Worm (Caenorhabditis elegans) whole organism, early embryonic: Measurements from ENCODE around the gene T19C4.24.

ENCODE experiments used
- B0310.2 ChIP-seq: sonication (generic microtip); optimal IDR thresholded peaks from 2 replicates; lab custom pipeline; 2016; ENCODE audit warnings: mild to moderate bottlenecking, missing genetic modification characterization, missing compliant biosample characterization
- F13C5.2 ChIP-seq: sonication (generic microtip); optimal IDR thresholded peaks from 2 replicates; lab custom pipeline; 2017; ENCODE audit warnings: mild to moderate bottlenecking, missing genetic modification characterization, inconsistent platforms, missing compliant biosample characterization
- aly-1 ChIP-seq: sonication (generic microtip); optimal IDR thresholded peaks from 2 replicates; lab custom pipeline; 2016; ENCODE audit warnings: missing genetic modification characterization, missing compliant biosample characterization
- ama-1 ChIP-seq: fragments of 150-350 bp; optimal IDR thresholded peaks from 2 replicates; lab custom pipeline; 2014
- ceh-13 ChIP-seq: fragments of 200-800 bp; sonication (Bioruptor generic); optimal IDR thresholded peaks from 2 replicates; lab custom pipeline; 2018; ENCODE audit warnings: mild to moderate bottlenecking, missing genetic modification characterization, missing compliant biosample characterization
- ceh-36 ChIP-seq: sonication (generic microtip); optimal IDR thresholded peaks from 2 replicates; lab custom pipeline; 2016; ENCODE audit warnings: missing genetic modification characterization, inconsistent platforms, missing compliant biosample characterization
- ets-7 ChIP-seq: sonication (generic microtip); optimal IDR thresholded peaks from 2 replicates; lab custom pipeline; 2016; ENCODE audit warnings: missing genotype, missing genetic modification characterization, missing compliant biosample characterization
- flt-1 ChIP-seq: fragments of 200-800 bp; sonication (Bioruptor generic); IDR thresholded peaks from 2 replicates; pipeline ENCODE4 v1.3.6; 2022; ENCODE audit warnings: missing genetic modification characterization, missing compliant biosample characterization
- hmbx-1 ChIP-seq: sonication (generic microtip); optimal IDR thresholded peaks from 2 replicates; lab custom pipeline; 2016; ENCODE audit warnings: mild to moderate bottlenecking, missing genetic modification characterization, missing compliant biosample characterization
- hnd-1 ChIP-seq: sonication (generic microtip); optimal IDR thresholded peaks from 2 replicates; lab custom pipeline; 2016; ENCODE audit warnings: missing genetic modification characterization, missing compliant biosample characterization
- pes-1 ChIP-seq: fragments of 200-800 bp; sonication (Bioruptor generic); IDR thresholded peaks from 2 replicates; pipeline ENCODE4 v1.3.6; 2022; ENCODE audit warnings: missing genetic modification reagents, missing genetic modification characterization, missing compliant biosample characterization
- scrt-1 ChIP-seq: fragments of 200-800 bp; sonication (Bioruptor generic); IDR thresholded peaks from 2 replicates; pipeline ENCODE4 v1.3.6; 2022; ENCODE audit warnings: missing genetic modification characterization, missing compliant biosample characterization
- sea-1 ChIP-seq: fragments of 200-800 bp; sonication (Bioruptor generic); conservative IDR thresholded peaks from 2 replicates; pipeline ENCODE4 v1.3.6; 2022; ENCODE audit warnings: missing genetic modification characterization, missing compliant biosample characterization
- tbx-37 ChIP-seq: fragments of 200-800 bp; sonication (Bioruptor generic); conservative IDR thresholded peaks from 2 replicates; pipeline ENCODE4 v1.3.6; 2022; ENCODE audit warnings: missing genetic modification reagents, missing genetic modification characterization, missing compliant biosample characterization
- tra-4 ChIP-seq: sonication (generic microtip); optimal IDR thresholded peaks from 2 replicates; lab custom pipeline; 2017; ENCODE audit warnings: missing genetic modification characterization, missing compliant biosample characterization

The T19C4.24 gene

DNA sequence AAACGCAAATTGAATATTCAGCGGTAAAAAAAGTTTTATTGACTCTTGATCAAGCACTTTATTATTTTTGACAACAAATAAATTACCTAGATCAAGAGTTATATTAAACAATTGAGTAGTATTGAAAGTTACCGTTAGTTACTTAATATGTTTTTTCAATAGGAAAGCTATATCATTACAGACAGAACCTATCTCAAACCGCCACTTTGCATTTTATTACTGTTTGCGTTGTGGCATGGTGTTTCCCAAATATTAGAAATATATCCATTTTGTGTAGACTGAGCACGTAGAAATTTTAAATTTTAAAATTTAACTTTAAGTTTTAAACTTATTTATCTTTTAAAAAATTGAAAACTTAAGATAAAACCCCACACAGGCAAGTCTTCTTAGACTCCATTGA, 42.4 kb downstream of the T19C4.24 start:
- no peak for TF ChIP-seq tbx-37 (GFP tag; lab: Robert Waterston, UW)
- TF ChIP-seq aly-1 (tag; lab: Kevin White, UChicago), result no peak
- TF ChIP-seq tra-4 (tag; lab: Kevin White, UChicago), result no peak
- TF ChIP-seq scrt-1, result no peak

DNA sequence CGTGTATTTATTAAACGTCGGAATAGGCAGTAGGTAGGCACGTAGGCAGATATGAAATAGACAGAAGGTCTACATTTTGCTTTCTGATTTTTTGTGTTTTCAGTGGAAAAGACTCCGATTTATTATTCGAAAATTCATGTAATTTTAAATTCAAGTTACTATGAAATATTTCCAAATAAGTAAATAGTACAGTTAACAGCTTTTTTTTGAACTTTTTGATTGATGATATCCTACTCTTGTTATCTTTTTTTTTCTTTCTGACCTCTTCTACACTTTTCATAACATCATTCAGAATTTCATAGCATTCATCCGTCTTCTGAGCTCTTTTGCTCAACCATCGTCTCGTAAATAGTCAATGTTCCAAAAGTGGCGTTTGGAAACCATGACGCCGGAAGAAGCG, 48.2 kb downstream of the T19C4.24 start, which contains the start of gene cdkl-1:
Gene cdkl-1 (plus strand): TSS at position 301 of the 400 bp plus-strand sequence.
- no peak for TF ChIP-seq hmbx-1 (tag; lab: Kevin White, UChicago)
- no peak for TF ChIP-seq flt-1 (GFP tag; lab: Robert Waterston, UW)
- TF ChIP-seq hnd-1 (tag; lab: Kevin White, UChicago), result no peak
- no peak for TF ChIP-seq tra-4 (tag; lab: Kevin White, UChicago)
- no peak for TF ChIP-seq ceh-13 (GFP tag; lab: Kevin White, UChicago)
- TF ChIP-seq ama-1, result no peak
- TF ChIP-seq ceh-36 (tag; lab: Kevin White, UChicago), result no peak
- TF ChIP-seq scrt-1, result no peak
- TF ChIP-seq pes-1 (GFP tag; lab: Robert Waterston, UW), result no peak
- TF ChIP-seq ets-7 (tag; lab: Kevin White, UChicago), result no peak
- TF ChIP-seq B0310.2 (tag; lab: Kevin White, UChicago), result no peak
- no peak for TF ChIP-seq aly-1 (tag; lab: Kevin White, UChicago)
- no peak for TF ChIP-seq F13C5.2 (tag; lab: Kevin White, UChicago)
- no peak for TF ChIP-seq sea-1 (GFP tag; lab: Robert Waterston, UW)
